Worm (Caenorhabditis elegans): ENCODE measurements around the gene asps-1.

The asps-1 gene

DNA sequence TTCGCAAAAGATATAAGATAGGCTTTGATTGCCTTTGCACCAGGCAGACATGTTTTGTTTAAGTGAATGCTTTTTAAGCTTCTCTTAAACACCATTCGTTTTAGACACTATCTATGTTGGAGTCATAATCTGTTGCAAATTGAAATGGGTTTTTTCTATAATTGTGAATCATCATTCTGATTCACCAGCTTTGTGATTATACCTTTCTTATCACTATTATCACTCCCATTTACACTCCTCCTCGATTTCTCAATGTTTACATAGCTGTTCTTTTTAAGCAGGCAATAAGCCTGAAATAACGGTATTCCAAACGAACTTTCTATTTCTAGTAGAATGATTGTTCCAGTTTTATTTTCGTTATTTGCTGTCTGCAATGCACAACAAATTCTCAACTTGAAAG lies 20.1 kb downstream of the asps-1 start, which contains the start of gene B0024.4:
Gene B0024.4, plus strand, starts transcription at position 301 of the 400 bp plus-strand sequence.
- TF ChIP-seq ceh-34 (tag; optimal IDR thresholded peaks at IDR 0.05): no peak
- no peak for TF ChIP-seq pqm-1 (tag; optimal IDR thresholded peaks at IDR 0.05)
- no peak for TF ChIP-seq hlh-15 (tag; optimal IDR thresholded peaks at IDR 0.05)
- TF ChIP-seq ztf-16 (tag; optimal IDR thresholded peaks at IDR 0.05): no peak
- no peak for TF ChIP-seq gmeb-2 (tag; optimal IDR thresholded peaks at IDR 0.05)
- TF ChIP-seq che-1 (tag; optimal IDR thresholded peaks at IDR 0.05): no peak
- TF ChIP-seq unc-42 (tag; optimal IDR thresholded peaks at IDR 0.05): no peak
- TF ChIP-seq ceh-18 (tag; optimal IDR thresholded peaks at IDR 0.05): no peak
- TF ChIP-seq ets-4 (tag; optimal IDR thresholded peaks at IDR 0.05): no peak
- TF ChIP-seq T23F11.4 (GFP tag; optimal IDR thresholded peaks at IDR 0.05): no peak
- TF ChIP-seq hlh-13 (GFP tag; optimal IDR thresholded peaks at IDR 0.05): no peak
- TF ChIP-seq hlh-6 (tag; optimal IDR thresholded peaks at IDR 0.05): no peak
- TF ChIP-seq nfya-1 (tag; optimal IDR thresholded peaks at IDR 0.05): no peak
- TF ChIP-seq ama-1 (optimal IDR thresholded peaks at IDR 0.05): no peak
- TF ChIP-seq lin-11 (tag; optimal IDR thresholded peaks at IDR 0.05): no peak
- TF ChIP-seq pros-1 (tag; optimal IDR thresholded peaks at IDR 0.05): no peak
- TF ChIP-seq K09A11.1 (tag; optimal IDR thresholded peaks at IDR 0.05; ENCODE audit: insufficient read depth): no peak
- TF ChIP-seq ceh-48 (tag; optimal IDR thresholded peaks at IDR 0.05): no peak

DNA sequence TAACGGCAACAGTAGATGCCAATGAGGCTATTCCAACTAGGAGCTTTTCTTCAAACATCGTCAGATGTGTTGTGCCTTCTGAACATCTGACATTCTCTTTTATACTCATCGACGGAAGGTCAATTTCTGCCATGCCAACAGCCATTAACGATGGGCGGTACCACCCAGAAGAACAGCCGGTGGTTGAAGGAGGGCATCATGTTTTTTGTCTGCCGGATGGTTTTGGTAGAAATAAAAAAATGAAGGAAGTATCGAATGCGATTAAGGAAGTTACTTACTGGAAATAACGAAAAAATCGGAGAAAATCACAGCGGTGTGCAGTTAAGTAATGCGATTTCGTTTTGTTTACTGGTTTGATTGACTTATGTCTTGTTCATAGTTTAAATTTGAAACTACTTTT lies 22.6 kb downstream of the asps-1 start, which contains the start of gene col-150:
Gene col-150, minus strand, starts transcription at position 101 of the 400 bp plus-strand sequence.
- no peak for TF ChIP-seq ceh-31 (tag; optimal IDR thresholded peaks at IDR 0.05)
- TF ChIP-seq che-1 (tag; optimal IDR thresholded peaks at IDR 0.05): no peak
- TF ChIP-seq dmd-4 (tag; optimal IDR thresholded peaks at IDR 0.05; ENCODE audit: borderline replicate concordance): no peak
- no peak for TF ChIP-seq C38D4.7 (GFP tag; optimal IDR thresholded peaks at IDR 0.05)
- no peak for TF ChIP-seq tbx-7 (tag; optimal IDR thresholded peaks at IDR 0.05)
- no peak for TF ChIP-seq ceh-9 (tag; optimal IDR thresholded peaks at IDR 0.05)
- TF ChIP-seq rnt-1 (tag; optimal IDR thresholded peaks at IDR 0.05): no peak
- TF ChIP-seq fkh-10 (GFP tag; optimal IDR thresholded peaks at IDR 0.05): no peak
- no peak for TF ChIP-seq ceh-6 (GFP tag; optimal IDR thresholded peaks at IDR 0.05)
- TF ChIP-seq ceh-48 (tag; optimal IDR thresholded peaks at IDR 0.05): no peak
- TF ChIP-seq sox-4 (tag; optimal IDR thresholded peaks at IDR 0.05): no peak

DNA sequence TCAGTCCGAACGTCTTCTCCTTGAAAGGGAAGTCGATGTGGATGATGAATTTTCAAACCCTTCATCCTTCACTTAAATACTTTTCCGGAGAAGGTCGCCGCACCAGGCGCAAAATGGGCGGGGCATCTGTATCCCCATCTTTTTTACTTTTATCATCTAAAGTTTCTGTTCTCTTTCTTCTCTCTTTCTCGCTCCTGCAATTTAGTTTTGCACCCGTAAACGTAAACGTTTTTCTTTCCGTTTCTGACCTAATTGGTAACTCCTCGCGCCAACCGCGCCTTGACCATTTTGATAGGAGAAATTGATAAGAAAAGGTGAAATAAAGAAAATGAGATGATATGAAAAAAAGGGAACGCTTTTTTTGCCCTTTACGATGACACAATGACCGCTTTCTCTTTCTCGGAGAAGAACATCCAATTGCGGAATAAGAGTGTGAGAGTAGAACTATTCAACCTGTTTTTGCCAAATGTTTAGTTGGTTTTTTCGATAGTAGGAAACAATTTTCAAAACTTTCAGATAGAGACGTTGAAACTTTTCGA lies 24.3 kb downstream of the asps-1 start, which contains the start of gene col-149:
Gene col-149, minus strand, starts transcription at position 51 of the 539 bp plus-strand sequence.
- TF ChIP-seq fkh-10 (GFP tag; optimal IDR thresholded peaks at IDR 0.05) (no peak), T23F11.4 (GFP tag; optimal IDR thresholded peaks at IDR 0.05) (no peak)

DNA sequence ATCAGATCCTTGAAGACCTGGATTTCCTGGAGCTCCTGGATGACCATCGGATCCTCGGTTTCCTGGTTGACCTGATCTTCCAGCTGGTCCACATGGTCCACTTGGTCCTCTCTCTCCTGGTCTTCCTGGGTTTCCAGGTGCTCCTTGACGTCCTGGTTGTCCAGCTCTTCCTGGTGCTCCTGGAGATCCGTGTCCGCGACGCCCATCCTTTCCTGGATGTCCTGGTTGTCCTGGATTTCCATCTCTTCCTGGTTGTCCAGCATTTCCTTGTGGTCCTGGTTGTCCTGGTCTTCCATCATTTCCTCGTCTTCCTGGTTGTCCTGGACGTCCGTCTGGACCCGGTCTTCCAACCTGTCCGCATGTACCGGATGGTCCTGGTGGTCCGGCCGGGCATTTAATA lies 25.3 kb downstream of the asps-1 start:
- no peak for TF ChIP-seq ceh-2 (tag; optimal IDR thresholded peaks at IDR 0.05)
- no peak for TF ChIP-seq K09A11.1 (tag; optimal IDR thresholded peaks at IDR 0.05; ENCODE audit: insufficient read depth)
- no peak for TF ChIP-seq ceh-14 (tag; optimal IDR thresholded peaks at IDR 0.05)
- TF ChIP-seq unc-86 (tag; optimal IDR thresholded peaks at IDR 0.05): no peak
- no peak for TF ChIP-seq mec-3 (tag; optimal IDR thresholded peaks at IDR 0.05; ENCODE audit: borderline replicate concordance)
- no peak for TF ChIP-seq fkh-6 (tag; optimal IDR thresholded peaks at IDR 0.05)
- no peak for TF ChIP-seq pat-9 (tag; optimal IDR thresholded peaks at IDR 0.05)
- no peak for TF ChIP-seq elt-4 (tag; optimal IDR thresholded peaks at IDR 0.05)
- no peak for TF ChIP-seq lin-11 (tag; optimal IDR thresholded peaks at IDR 0.05)
- TF ChIP-seq C08G9.2 (tag; optimal IDR thresholded peaks at IDR 0.05): no peak

DNA sequence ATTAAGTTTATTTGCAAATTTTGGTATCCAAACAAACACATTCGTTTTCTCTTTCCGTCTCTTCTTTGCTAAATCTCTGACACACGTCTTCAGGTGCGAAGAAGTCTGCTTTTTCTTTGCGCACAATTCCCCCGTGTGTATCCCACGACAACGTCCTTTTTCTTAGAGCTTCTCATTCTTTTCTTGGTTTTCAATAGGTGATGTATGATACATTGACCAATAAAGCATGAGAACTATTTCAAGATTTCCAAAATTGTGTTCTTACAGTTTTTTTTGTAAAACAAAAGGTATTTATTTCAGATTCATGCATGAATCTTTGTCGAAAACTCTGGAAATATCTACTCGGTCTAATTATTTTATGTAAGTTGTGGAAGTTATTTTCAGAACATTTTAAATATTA lies 27.5 kb downstream of the asps-1 start, which contains the start of gene B0024.15:
Gene B0024.15, plus strand, starts transcription at position 301 of the 400 bp plus-strand sequence.
- TF ChIP-seq mec-3 (tag; optimal IDR thresholded peaks at IDR 0.05; ENCODE audit: borderline replicate concordance) (no peak), nhr-232 (tag; optimal IDR thresholded peaks at IDR 0.05) (no peak), elt-4 (tag; optimal IDR thresholded peaks at IDR 0.05) (no peak), unc-55 (GFP tag; optimal IDR thresholded peaks at IDR 0.05) (no peak), npax-4 (tag; optimal IDR thresholded peaks at IDR 0.05) (no peak), pax-1 (tag; optimal IDR thresholded peaks at IDR 0.05) (no peak), ceh-19 (GFP tag; optimal IDR thresholded peaks at IDR 0.05) (no peak), pqm-1 (tag; optimal IDR thresholded peaks at IDR 0.05) (no peak), ceh-9 (tag; optimal IDR thresholded peaks at IDR 0.05) (no peak), ceh-45 (GFP tag; IDR thresholded peaks at IDR 0.05) (no peak), ceh-48 (tag; optimal IDR thresholded peaks at IDR 0.05) (no peak)
